Fruit fly (Drosophila melanogaster) Kc167 (cell line): ENCODE data around the gene CG10587.

Experiments used
- Sin3A ChIP-seq: fragments of >200 bp; optimal IDR thresholded peaks from 2 replicates; lab custom pipeline; 2018; ENCODE audit warnings: missing external identifiers
- h ChIP-seq: fragments of >200 bp; optimal IDR thresholded peaks from 3 replicates; lab custom pipeline; 2018; ENCODE audit warnings: missing external identifiers

DNA sequence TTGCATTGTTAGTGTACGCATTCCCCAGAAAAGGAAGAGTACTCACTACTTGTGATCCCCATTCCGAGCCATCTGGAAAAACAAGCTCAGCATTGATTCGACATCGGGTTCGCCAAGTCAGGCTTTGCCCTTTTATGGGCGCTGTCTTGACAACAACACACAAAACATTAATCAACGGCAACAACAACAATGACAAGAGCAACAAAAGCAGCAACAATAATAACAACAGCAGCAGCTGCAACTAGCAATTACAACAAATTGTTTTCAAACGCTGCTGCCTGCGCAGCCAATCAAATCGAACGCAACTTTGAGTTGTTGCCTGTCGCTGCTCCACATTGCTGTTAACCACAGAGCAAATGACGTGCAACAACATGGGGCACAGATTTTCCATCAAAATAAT lies 20.3 kb downstream of the CG10587 start:
- TF ChIP-seq Sin3A (lab: Kevin White, UChicago) (no peak), h (lab: Kevin White, UChicago) (no peak)
